Worm (Caenorhabditis elegans) whole organism, L3 larva: ENCODE results near the gene Y46G5A.29.

Experiments
- R02D3.7 ChIP-seq: fragments of 150-350 bp; optimal IDR thresholded peaks from 2 replicates; lab custom pipeline; 2014; ENCODE audit warnings: missing biosample characterization, missing genetic modification characterization
- ZK546.5 ChIP-seq: sonication (generic microtip); optimal IDR thresholded peaks from 2 replicates; lab custom pipeline; 2017; ENCODE audit warnings: missing biosample characterization, missing genetic modification characterization
- aly-2 ChIP-seq: fragments of 150-350 bp; optimal IDR thresholded peaks from 2 replicates; lab custom pipeline; 2014; ENCODE audit warnings: missing biosample characterization, missing genetic modification characterization
- ama-1 ChIP-seq: fragments of 150-350 bp; optimal IDR thresholded peaks from 2 replicates; lab custom pipeline; 2018
- ceh-16 ChIP-seq: sonication (generic microtip); optimal IDR thresholded peaks from 2 replicates; lab custom pipeline; 2017; ENCODE audit warnings: missing biosample characterization, missing genetic modification characterization
- ceh-28 ChIP-seq: fragments of 150-350 bp; optimal IDR thresholded peaks from 2 replicates; lab custom pipeline; 2014; ENCODE audit warnings: missing biosample characterization, missing genetic modification reagents, missing genetic modification characterization
- ceh-82 ChIP-seq: fragments of 150-350 bp; optimal IDR thresholded peaks from 2 replicates; lab custom pipeline; 2014; ENCODE audit warnings: missing biosample characterization, missing genetic modification characterization
- ceh-9 ChIP-seq: sonication (generic microtip); optimal IDR thresholded peaks from 2 replicates; lab custom pipeline; 2018; ENCODE audit warnings: missing biosample characterization, missing genetic modification characterization
- daf-12 ChIP-seq: fragments of 150-350 bp; optimal IDR thresholded peaks from 2 replicates; lab custom pipeline; 2014; ENCODE audit warnings: missing biosample characterization, missing genetic modification reagents, missing genetic modification characterization
- egl-27 ChIP-seq: sonication (generic microtip); optimal IDR thresholded peaks from 4 replicates; lab custom pipeline; 2017; ENCODE audit warnings: missing biosample characterization, missing genetic modification reagents, missing genetic modification characterization
- egl-5 ChIP-seq: fragments of 150-350 bp; optimal IDR thresholded peaks from 2 replicates; lab custom pipeline; 2017; ENCODE audit warnings: missing biosample characterization, missing genetic modification reagents, missing genetic modification characterization, inconsistent platforms
- elt-1 ChIP-seq: fragments of 150-350 bp; optimal IDR thresholded peaks from 2 replicates; lab custom pipeline; 2014; ENCODE audit warnings: missing biosample characterization, missing genetic modification characterization
- elt-2 ChIP-seq: sonication (generic microtip); optimal IDR thresholded peaks from 2 replicates; lab custom pipeline; 2016; ENCODE audit warnings: missing genetic modification reagents, mild to moderate bottlenecking, missing genetic modification characterization, missing compliant biosample characterization
- elt-3 ChIP-seq, 3 experiments: fragments of 150-350 bp in 1 of 3; sonication (generic microtip) in 2 of 3; optimal IDR thresholded peaks; 2 replicates in 2 of 3; 4 replicates in 1 of 3; lab custom pipeline; 2014 to 2017; ENCODE audit warnings: missing biosample characterization in 3 of 3, missing genetic modification characterization in 3 of 3
- fkh-10 ChIP-seq: sonication (generic microtip); optimal IDR thresholded peaks from 2 replicates; lab custom pipeline; 2017; ENCODE audit warnings: missing biosample characterization, missing genetic modification reagents, missing genetic modification characterization
- hmg-11 ChIP-seq: sonication (generic microtip); optimal IDR thresholded peaks from 2 replicates; lab custom pipeline; 2016; ENCODE audit warnings: missing genetic modification characterization, missing compliant biosample characterization
- lin-39 ChIP-seq: fragments of 150-350 bp; optimal IDR thresholded peaks from 2 replicates; lab custom pipeline; 2018; ENCODE audit warnings: missing biosample characterization, missing genetic modification reagents, missing genetic modification characterization
- lsy-12 ChIP-seq: sonication (generic microtip); optimal IDR thresholded peaks from 2 replicates; lab custom pipeline; 2016; ENCODE audit warnings: mild to moderate bottlenecking, missing genetic modification characterization, missing compliant biosample characterization
- mdl-1 ChIP-seq: fragments of 150-350 bp; optimal IDR thresholded peaks from 2 replicates; lab custom pipeline; 2014; ENCODE audit warnings: missing biosample characterization, missing genetic modification characterization
- mml-1 ChIP-seq: fragments of 150-350 bp; sonication (generic microtip); optimal IDR thresholded peaks from 3 replicates; lab custom pipeline; 2014; ENCODE audit warnings: missing biosample characterization, missing genetic modification characterization
- nfya-1 ChIP-seq: sonication (generic microtip); optimal IDR thresholded peaks from 2 replicates; lab custom pipeline; 2017; ENCODE audit warnings: missing genetic modification characterization, mild to moderate bottlenecking, missing compliant biosample characterization, antibody characterized with exemption, moderate library complexity; ENCODE audit not compliant: insufficient read depth
- nhr-11 ChIP-seq: fragments of 150-350 bp; optimal IDR thresholded peaks from 2 replicates; lab custom pipeline; 2014; ENCODE audit warnings: missing biosample characterization, missing genetic modification characterization
- nhr-12 ChIP-seq: fragments of 150-350 bp; optimal IDR thresholded peaks from 2 replicates; lab custom pipeline; 2014; ENCODE audit warnings: missing biosample characterization, missing genetic modification characterization
- nhr-237 ChIP-seq: fragments of 150-350 bp; optimal IDR thresholded peaks from 2 replicates; lab custom pipeline; 2014; ENCODE audit warnings: missing biosample characterization, missing genetic modification characterization
- nhr-25 ChIP-seq: sonication (generic microtip); optimal IDR thresholded peaks from 2 replicates; lab custom pipeline; 2017; ENCODE audit warnings: missing biosample characterization, missing genetic modification characterization
- nhr-28 ChIP-seq: fragments of 150-350 bp; optimal IDR thresholded peaks from 2 replicates; lab custom pipeline; 2014; ENCODE audit warnings: missing biosample characterization, missing genetic modification characterization
- nhr-43 ChIP-seq: sonication (generic microtip); optimal IDR thresholded peaks from 2 replicates; lab custom pipeline; 2016; ENCODE audit warnings: mild to moderate bottlenecking, missing genetic modification characterization, missing compliant biosample characterization; ENCODE audit not compliant: poor library complexity, severe bottlenecking
- nhr-67 ChIP-seq: fragments of 150-350 bp; optimal IDR thresholded peaks from 2 replicates; lab custom pipeline; 2014; ENCODE audit warnings: missing biosample characterization, missing genetic modification characterization
- nhr-76 ChIP-seq: fragments of 150-350 bp; sonication (generic microtip); optimal IDR thresholded peaks from 5 replicates; lab custom pipeline; 2014; ENCODE audit warnings: missing biosample characterization, missing genetic modification characterization
- nhr-77 ChIP-seq: fragments of 150-350 bp; optimal IDR thresholded peaks from 2 replicates; lab custom pipeline; 2014; ENCODE audit warnings: missing biosample characterization, missing genetic modification characterization
- pha-4 ChIP-seq: fragments of 150-350 bp; optimal IDR thresholded peaks from 2 replicates; lab custom pipeline; 2014; ENCODE audit warnings: missing biosample characterization, missing genetic modification reagents, missing genetic modification characterization
- pqm-1 ChIP-seq: fragments of 150-350 bp; optimal IDR thresholded peaks from 2 replicates; lab custom pipeline; 2017; ENCODE audit warnings: missing biosample characterization, missing genetic modification characterization, inconsistent platforms
- sea-2 ChIP-seq: fragments of 150-350 bp; sonication (generic microtip); optimal IDR thresholded peaks from 4 replicates; lab custom pipeline; 2014; ENCODE audit warnings: missing biosample characterization, missing genetic modification reagents, missing genetic modification characterization
- skn-1 ChIP-seq: fragments of 150-350 bp; optimal IDR thresholded peaks from 2 replicates; lab custom pipeline; 2014; ENCODE audit warnings: missing biosample characterization, missing genetic modification characterization
- snpc-4 ChIP-seq: fragments of 150-350 bp; optimal IDR thresholded peaks from 2 replicates; lab custom pipeline; 2014; ENCODE audit warnings: missing biosample characterization, missing genetic modification characterization
- unc-39 ChIP-seq: sonication (generic microtip); optimal IDR thresholded peaks from 4 replicates; lab custom pipeline; 2017; ENCODE audit warnings: missing biosample characterization, missing genetic modification characterization
- ztf-11 ChIP-seq: fragments of 150-350 bp; optimal IDR thresholded peaks from 2 replicates; lab custom pipeline; 2014; ENCODE audit warnings: missing biosample characterization, missing genetic modification characterization
- ztf-4 ChIP-seq: fragments of 150-350 bp; optimal IDR thresholded peaks from 2 replicates; lab custom pipeline; 2014; ENCODE audit warnings: missing biosample characterization, missing genetic modification characterization

Gene Y46G5A.29

DNA sequence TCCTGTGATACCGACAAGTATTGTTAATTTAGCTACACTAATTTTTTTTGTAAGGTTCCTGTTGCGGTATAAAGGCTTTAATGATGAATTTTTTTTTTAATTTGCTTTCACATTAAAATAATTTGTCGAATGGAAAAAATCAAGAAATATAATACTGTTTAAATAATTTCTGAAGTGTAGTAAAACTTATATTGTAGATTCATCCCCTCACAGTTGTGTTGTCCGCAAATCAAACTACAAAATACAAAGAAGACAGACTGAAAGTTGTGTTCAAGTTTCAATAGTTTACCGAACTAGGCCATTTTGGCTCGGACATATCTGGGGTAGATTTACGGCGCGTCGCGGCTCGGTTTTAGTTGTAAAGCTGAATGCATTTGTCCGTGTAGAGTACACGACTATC is 41.4 kb downstream of the Y46G5A.29 start:
- TF ChIP-seq mdl-1 (no peak), nhr-76 (tag; lab: Kevin White, UChicago) (no peak), hmg-11 (tag; lab: Kevin White, UChicago) (no peak), egl-27 (tag; lab: Kevin White, UChicago) (no peak), nhr-28 (no peak), nfya-1 (tag; lab: Kevin White, UChicago) (no peak), nhr-237 (tag; lab: Kevin White, UChicago) (no peak), lin-39 (no peak), R02D3.7 (tag; lab: Kevin White, UChicago) (no peak)

DNA sequence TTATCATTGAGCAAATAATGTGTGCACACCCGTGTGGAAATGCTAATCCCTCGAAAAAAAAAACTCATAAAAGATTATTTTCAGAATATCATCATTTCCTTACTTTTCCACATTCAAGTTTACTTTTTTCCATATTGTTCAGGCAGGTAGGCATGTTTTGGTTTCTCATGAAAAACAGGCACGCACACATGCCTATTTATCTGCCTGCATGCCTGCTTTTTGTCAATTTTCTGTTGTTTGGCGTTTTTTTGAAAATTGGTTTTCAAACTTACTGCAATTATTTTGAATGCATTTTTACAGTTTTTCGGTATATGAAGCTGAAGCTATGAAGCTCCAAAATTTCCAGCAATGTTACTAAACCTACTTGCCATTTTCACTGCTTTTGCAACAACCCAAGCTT is 41.9 kb downstream of the Y46G5A.29 start, which contains the start of gene clec-64:
clec-64 (plus strand) TSS at position 301 of the 400 bp plus-strand sequence.
- TF ChIP-seq fkh-10, result no peak
- TF ChIP-seq elt-2 (tag; lab: Kevin White, UChicago), result peak; percentile 31

DNA sequence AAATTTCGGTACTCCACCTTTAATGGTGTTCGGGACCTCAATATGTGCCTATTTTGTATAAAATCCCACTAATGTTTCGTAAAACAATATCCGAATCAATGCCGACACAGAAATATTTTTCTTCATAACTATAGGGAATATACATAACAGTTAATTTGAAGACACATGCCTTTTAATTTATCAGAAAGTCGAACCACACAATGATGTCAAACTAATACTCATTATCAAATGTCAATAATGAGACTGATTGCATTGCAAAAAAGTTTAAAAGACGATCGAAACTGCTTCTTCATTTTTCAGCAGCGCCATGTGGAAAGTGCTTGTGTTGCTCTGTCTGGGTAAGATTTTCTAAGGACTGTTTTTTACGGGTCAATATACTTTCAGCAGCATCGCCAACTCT is 45.0 kb downstream of the Y46G5A.29 start, which contains the start of gene clec-65:
clec-65 (plus strand) TSS at position 301 of the 400 bp plus-strand sequence.
- TF ChIP-seq pqm-1 (tag; lab: Kevin White, UChicago), result peak; percentile 2
- TF ChIP-seq pha-4 (tag; lab: Kevin White, UChicago), result peak; percentile 11
- peak; percentile 36 for TF ChIP-seq elt-2 (tag; lab: Kevin White, UChicago)
- no peak for TF ChIP-seq ceh-16 (tag; lab: Kevin White, UChicago)

DNA sequence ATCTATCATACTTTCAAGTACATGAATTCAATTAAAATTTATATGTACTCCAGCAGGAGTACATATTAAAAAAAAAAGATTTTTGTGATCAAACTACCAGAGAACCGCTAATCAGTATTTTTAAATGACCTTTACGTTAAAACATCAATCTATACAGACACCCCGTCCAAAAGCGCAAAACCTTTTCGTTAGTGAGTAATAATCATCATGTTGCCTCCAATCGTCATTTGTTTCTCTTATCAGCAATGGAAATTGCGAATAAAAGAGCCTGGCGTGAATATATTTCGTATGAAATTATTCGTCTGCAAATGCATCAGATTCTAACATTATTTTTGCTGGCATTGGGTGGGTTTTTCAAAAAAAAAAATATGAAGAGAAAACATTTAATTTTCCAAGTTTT is 48.2 kb downstream of the Y46G5A.29 start, which contains the start of gene clec-66:
clec-66 (plus strand) TSS at position 225 of the 400 bp plus-strand sequence.
- TF ChIP-seq elt-2 (tag; lab: Kevin White, UChicago) (peak; percentile 27), ama-1 (no peak), sea-2 (GFP tag; lab: Kevin White, UChicago) (no peak), pqm-1 (tag; lab: Kevin White, UChicago) (peak; percentile 18), lin-39 (no peak)

DNA sequence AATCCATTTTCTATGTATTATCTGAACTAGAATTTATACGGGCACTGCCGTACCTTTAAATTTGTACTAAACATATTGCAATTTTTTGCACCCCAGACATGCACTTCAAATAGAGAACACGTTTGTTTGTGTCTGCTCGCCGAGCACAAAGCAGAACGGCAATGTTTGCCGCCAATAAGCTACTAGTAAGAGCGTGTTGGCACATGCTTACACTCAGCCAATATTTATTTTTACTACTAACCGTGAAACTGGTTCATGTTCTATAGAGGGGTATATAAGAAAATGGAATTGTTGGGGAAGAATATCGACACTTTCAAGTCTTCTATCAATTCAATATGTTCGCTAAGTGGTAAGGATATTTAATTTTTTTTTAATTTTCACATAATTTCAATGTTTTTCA is 51.1 kb downstream of the Y46G5A.29 start, which contains the start of gene nspb-11:
nspb-11 (plus strand) TSS at position 301 of the 400 bp plus-strand sequence.
- TF ChIP-seq elt-3 (tag; optimal IDR thresholded peaks at IDR 0.05; lab: Kevin White, UChicago) (no peak), ceh-28 (no peak), sea-2 (GFP tag; lab: Kevin White, UChicago) (no peak), nhr-12 (no peak), elt-2 (tag; lab: Kevin White, UChicago) (no peak), ceh-82 (tag; lab: Kevin White, UChicago) (no peak), mdl-1 (no peak), ZK546.5 (tag; lab: Kevin White, UChicago) (no peak), nhr-43 (tag; lab: Kevin White, UChicago) (no peak), skn-1 (tag; lab: Kevin White, UChicago) (no peak), unc-39 (tag; lab: Kevin White, UChicago) (no peak), ceh-9 (tag; lab: Kevin White, UChicago) (no peak), egl-27 (tag; lab: Kevin White, UChicago) (no peak), nhr-67 (tag; lab: Kevin White, UChicago) (no peak), aly-2 (no peak), nhr-11 (tag; lab: Kevin White, UChicago) (no peak)
- TF ChIP-seq, all 47 proteins: peak for 0

DNA sequence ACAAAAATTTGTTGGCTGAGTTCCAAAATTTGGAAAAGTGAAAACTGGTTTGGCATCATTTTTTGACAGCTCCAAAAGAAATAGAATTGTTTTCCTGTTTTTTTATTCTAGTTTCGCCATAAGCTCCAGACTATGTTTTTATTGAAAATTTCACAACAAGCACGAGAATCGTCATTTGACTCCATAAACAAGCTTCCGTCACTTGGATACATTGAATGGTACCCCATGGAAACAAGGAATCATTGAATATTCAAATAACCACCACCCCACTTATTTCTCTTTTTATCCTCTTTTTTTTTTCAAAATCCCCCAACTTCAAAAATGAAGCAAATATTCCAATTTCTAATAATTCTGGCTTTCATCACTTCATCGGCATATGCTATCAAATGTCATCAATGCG is 52.8 kb downstream of the Y46G5A.29 start, which contains the start of gene ddn-2:
ddn-2 (plus strand) TSS at position 301 of the 400 bp plus-strand sequence.
- TF ChIP-seq daf-12 (no peak), snpc-4 (no peak), nfya-1 (tag; lab: Kevin White, UChicago) (no peak), elt-1 (tag; lab: Kevin White, UChicago) (no peak), egl-27 (tag; lab: Kevin White, UChicago) (no peak), lsy-12 (tag; lab: Kevin White, UChicago) (no peak), ztf-4 (no peak), ztf-11 (tag; lab: Kevin White, UChicago) (no peak), nhr-77 (tag; lab: Kevin White, UChicago) (no peak), elt-2 (tag; lab: Kevin White, UChicago) (no peak), nhr-25 (no peak), egl-5 (no peak), mml-1 (tag; lab: Kevin White, UChicago) (no peak)
